Fruit fly (Drosophila melanogaster): Measurements from ENCODE around the gene CG31441.

The CG31441 gene

dm6 chr3R:11236041-11236440 lies at the start of gene CG31441:
Gene CG31441 (plus strand): TSS chr3R:11236286.
- no peak for TF ChIP-seq CG17801 (GFP tag; optimal IDR thresholded peaks at IDR 0.05; ENCODE audit: partially characterized antibody)

DNA sequence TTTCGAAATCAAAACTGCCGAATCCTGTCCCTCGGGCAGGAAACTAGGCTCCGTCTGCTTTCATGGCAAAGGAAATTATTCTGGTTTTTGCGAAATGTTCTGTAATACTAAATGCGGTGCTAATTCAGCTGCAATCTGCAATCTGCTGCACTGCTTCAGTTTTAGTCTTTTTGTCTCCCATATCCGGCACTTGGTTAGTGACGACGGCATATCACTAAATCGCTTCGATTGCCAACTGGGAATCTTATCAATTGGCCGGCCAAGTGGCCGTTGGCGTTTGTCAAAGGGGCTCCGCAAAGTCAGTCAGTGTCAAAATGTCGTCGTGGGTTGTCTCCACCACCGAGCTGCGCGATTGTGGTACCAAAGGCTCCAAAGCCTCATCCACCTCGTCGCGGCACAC lies 40.3 kb upstream of the CG31441 start, which contains the start of gene CG18577:
CG18577 (plus strand) TSS at position 301 of the 400 bp plus-strand sequence.
- no peak for TF ChIP-seq CG17801 (GFP tag; optimal IDR thresholded peaks at IDR 0.05; ENCODE audit: partially characterized antibody)

DNA sequence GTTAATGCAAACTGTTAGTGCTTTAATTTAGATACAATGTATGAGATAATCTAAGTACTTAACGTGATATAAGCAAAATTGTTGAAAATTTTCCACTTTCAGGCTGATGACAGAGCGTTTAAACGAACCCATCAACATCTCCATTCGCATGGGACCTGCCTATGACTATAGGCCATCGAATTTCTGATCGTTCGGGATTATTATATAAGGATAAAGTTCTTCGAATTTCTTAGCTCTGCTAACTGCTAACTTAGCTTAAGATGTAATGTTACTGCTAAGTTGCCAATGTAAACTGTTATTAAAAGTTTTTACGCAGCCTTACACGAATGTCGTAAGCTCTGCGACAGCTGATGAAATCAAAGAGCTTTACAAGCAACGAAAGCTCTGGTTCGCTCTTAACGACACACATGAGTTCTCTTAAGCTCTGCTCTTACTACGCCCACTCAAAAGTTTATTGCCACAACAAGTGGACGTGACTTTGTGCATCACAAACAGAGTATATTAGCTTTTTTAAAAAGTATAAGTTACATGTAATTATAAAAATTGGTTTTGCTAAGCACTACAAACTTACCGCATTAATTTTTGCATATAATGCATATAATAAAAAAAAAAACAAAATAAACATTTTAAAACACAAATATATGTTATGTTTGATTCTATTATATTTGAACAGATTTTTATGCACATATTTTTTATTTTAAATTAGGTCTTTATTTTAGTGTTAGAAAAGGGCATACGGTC lies 39.3 kb upstream of the CG31441 start:
- TF ChIP-seq CG17801 (GFP tag; optimal IDR thresholded peaks at IDR 0.05; ENCODE audit: partially characterized antibody) = peak; percentile 83

- no peak for TF ChIP-seq CG17801 (GFP tag; optimal IDR thresholded peaks at IDR 0.05; ENCODE audit: partially characterized antibody)
Measured at dm6 chr3R:11197389-11197716, 38.7 kb upstream of the CG31441 start, which contains the start of gene cu. Gene cu (plus strand): TSS chr3R:11197592.

dm6 chr3R:11198062-11198472 lies 38.0 kb upstream of the CG31441 start:
- peak; percentile 37 for TF ChIP-seq CG17801 (GFP tag; optimal IDR thresholded peaks at IDR 0.05; ENCODE audit: partially characterized antibody)

DNA sequence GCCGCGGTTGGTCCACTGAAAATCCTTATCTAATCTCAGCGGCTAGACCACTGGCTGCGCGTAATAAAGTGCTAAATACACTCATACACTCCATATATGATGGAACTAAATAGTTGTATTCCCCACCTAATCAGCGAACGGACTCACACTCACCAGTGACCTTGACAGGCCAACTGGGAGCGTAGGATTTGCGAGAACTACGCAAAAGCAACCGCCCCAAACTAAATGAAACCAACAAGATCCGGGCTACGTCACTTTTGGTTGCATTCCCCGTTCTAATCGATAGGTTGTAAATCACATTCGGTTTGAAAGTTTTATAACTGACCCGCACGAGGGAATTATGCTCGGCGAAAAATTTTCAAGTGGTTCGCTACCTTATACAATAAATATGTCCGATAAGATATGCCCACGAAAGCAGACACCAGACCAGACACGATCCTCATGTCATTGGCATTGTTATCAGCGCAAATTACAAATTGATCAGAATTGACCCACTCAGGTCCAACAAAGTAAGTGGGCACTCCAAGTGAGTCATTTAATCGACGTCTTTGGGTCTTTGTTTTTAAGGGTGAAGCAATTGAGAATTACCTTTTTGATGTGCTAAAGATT lies 36.8 kb upstream of the CG31441 start:
- no peak for TF ChIP-seq CG17801 (GFP tag; optimal IDR thresholded peaks at IDR 0.05; ENCODE audit: partially characterized antibody)

DNA sequence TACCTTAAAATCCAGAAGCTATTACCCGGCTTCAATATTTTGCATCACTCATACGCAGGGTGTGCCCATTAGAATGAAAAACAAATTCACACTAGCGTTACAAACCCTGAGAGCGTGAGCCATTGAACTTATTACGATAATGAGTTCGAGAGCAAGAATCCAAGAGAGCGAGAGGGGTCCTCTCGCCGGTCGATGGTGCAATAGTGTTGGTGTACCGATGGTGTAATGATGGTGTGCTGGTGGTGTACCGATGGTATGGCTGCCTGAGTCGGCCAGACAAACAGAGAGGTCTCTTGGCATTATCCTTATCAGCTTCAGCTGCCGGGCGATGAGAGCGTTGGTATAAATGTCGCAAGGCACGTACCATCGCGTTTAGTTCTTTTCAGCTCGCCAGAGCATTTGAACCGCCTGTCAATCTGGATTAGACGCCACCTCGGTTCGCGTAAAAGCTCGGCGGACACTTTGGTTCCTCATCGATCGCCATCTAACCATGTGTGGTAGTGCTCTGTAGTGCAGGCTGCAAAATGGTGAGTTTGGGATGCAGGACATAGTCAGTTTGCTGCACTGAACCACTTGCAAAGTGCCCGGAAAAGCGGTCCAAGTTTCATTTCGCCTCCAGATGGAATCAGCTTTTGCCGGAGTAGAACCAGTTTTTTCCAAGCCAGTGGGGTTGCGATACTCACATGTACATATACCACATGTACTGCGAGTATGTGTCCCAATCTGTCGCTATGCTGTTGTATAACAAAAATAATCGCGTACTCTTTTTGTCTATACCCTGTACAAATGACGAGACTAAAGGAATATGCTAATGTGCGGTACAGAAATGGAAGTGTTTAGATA lies 35.8 kb upstream of the CG31441 start:
- TF ChIP-seq CG17801 (GFP tag; optimal IDR thresholded peaks at IDR 0.05; ENCODE audit: partially characterized antibody) = no peak

DNA sequence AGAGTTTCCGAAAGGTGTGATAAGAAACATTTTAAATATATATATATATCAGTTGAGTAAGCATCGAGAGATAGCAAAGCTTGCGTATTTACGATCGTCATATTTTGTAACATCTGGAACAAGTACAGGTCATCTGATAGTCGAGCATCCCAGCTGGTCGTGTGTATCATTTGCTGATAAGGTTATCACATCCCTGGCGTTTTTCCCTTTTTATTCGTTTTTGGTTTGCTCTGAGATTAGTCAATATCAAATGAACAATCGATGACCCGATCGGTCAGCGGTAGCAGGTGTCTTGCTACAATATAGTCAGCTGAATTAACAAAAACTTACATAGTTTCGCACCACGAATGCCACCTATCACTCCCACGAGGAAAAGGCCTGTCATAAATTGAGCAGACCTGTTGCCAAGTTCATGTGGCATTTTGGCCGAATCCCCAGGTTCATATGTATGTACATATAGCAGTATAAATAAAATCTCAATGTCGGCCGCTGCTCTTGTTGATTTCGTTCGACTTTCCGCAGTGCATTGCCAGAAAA lies 35.1 kb upstream of the CG31441 start:
- TF ChIP-seq CG17801 (GFP tag; optimal IDR thresholded peaks at IDR 0.05; ENCODE audit: partially characterized antibody) = no peak

- TF ChIP-seq CG17801 (GFP tag; optimal IDR thresholded peaks at IDR 0.05; ENCODE audit: partially characterized antibody) = peak; percentile 1
Measured at dm6 chr3R:11208766-11209331, 27.2 kb upstream of the CG31441 start.

dm6 chr3R:11209801-11210402 lies 26.2 kb upstream of the CG31441 start, which contains the start of the genes SdhC and Tctp:
Gene SdhC (minus strand): TSS chr3R:11209849.
Gene Tctp (plus strand): TSS chr3R:11210247.
- peak; percentile 62 for TF ChIP-seq CG17801 (GFP tag; optimal IDR thresholded peaks at IDR 0.05; ENCODE audit: partially characterized antibody)

- TF ChIP-seq CG17801 (GFP tag; optimal IDR thresholded peaks at IDR 0.05; ENCODE audit: partially characterized antibody) = peak; percentile 65
Measured at dm6 chr3R:11211291-11212061, 24.6 kb upstream of the CG31441 start.

DNA sequence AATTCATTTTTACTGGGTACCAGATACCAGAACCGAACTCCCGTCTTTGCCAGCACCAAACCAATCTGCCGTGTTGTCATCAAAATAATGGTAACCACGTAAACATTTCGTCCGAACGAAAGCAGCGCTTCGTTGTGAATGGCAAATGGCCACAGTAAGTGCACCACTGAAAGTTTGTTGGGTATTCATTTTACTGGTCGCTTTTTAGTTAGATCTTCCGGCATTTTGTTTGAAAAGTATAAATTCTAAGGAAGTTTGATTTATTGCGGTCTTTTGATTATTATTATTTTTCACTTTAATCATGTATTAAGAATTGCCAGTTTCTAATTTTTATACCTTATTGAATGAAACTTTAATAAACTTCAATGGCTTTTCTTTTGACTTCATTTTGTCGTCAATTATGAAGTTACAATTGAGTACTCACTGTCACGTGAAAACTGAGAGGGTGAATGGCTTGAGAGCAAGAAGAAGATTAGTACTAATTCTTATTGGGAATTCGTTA lies 21.6 kb upstream of the CG31441 start, which contains the start of gene ZnT86D:
ZnT86D (minus strand) TSS at position 91 of the 502 bp plus-strand sequence.
- TF ChIP-seq CG17801 (GFP tag; optimal IDR thresholded peaks at IDR 0.05; ENCODE audit: partially characterized antibody) = peak; percentile 82

- peak; percentile 94 for TF ChIP-seq CG17801 (GFP tag; optimal IDR thresholded peaks at IDR 0.05; ENCODE audit: partially characterized antibody)
Measured at dm6 chr3R:11216156-11216630, 19.9 kb upstream of the CG31441 start, which contains the start of the genes RpS25 and CG4820. Gene RpS25 (minus strand): TSS chr3R:11216287. Gene CG4820 (plus strand): TSS chr3R:11216535.
